Worm (Caenorhabditis elegans): ENCODE data around the gene C07A4.3.
A peak's percentile ranks its signal among the peaks of the same experiment; 100 is the strongest.

Gene C07A4.3

ce11 chrX:10133082-10133481 is 41.7 kb upstream of the C07A4.3 start, which contains the start of gene unc-58:
Gene unc-58 (minus strand): TSS chrX:10133182.
- no peak for TF ChIP-seq snpc-1.3 (tag; optimal IDR thresholded peaks at IDR 0.05; ENCODE audit: insufficient read depth)

- TF ChIP-seq lin-35 (GFP tag; optimal IDR thresholded peaks at IDR 0.05) (no peak), repo-1 (tag; optimal IDR thresholded peaks at IDR 0.05) (no peak), ceh-91 (GFP tag; IDR thresholded peaks at IDR 0.05) (no peak), hlh-26 (GFP tag; conservative IDR thresholded peaks at IDR 0.05) (no peak), pbrm-1 (GFP tag; IDR thresholded peaks at IDR 0.05) (no peak)
These were observed 36.3 kb upstream of the C07A4.3 start, which contains the start of gene moc-1 for ce11 chrX:10138494-10138893. Gene moc-1 (minus strand): TSS chrX:10138620.

- TF ChIP-seq ets-4 (GFP tag; optimal IDR thresholded peaks at IDR 0.05) (no peak), lag-1 (GFP tag; IDR thresholded peaks at IDR 0.05) (no peak), F52B5.7 (tag; optimal IDR thresholded peaks at IDR 0.05) (no peak), rpc-1 (optimal IDR thresholded peaks at IDR 0.05) (no peak), rpc-1 (tag; optimal IDR thresholded peaks at IDR 0.05) (no peak), nfya-2 (GFP tag; IDR thresholded peaks at IDR 0.05) (no peak), die-1 (tag; optimal IDR thresholded peaks at IDR 0.05) (no peak), bed-2 (GFP tag; IDR thresholded peaks at IDR 0.05) (no peak), aptf-2 (GFP tag; conservative IDR thresholded peaks at IDR 0.05) (no peak), rec-8 (tag; optimal IDR thresholded peaks at IDR 0.05) (no peak), pha-4 (tag; optimal IDR thresholded peaks at IDR 0.05) (no peak), ztf-22 (GFP tag; optimal IDR thresholded peaks at IDR 0.05) (no peak), mcd-1 (GFP tag; IDR thresholded peaks at IDR 0.05) (no peak), mes-4 (tag; optimal IDR thresholded peaks at IDR 0.05) (no peak), ceh-79 (tag; optimal IDR thresholded peaks at IDR 0.05) (no peak), ztf-18 (tag; optimal IDR thresholded peaks at IDR 0.05) (no peak), ztf-28 (GFP tag; IDR thresholded peaks at IDR 0.05) (no peak), repo-1 (tag; optimal IDR thresholded peaks at IDR 0.05) (no peak), fkh-3 (tag; optimal IDR thresholded peaks at IDR 0.05) (no peak), Y56A3A.18 (GFP tag; IDR thresholded peaks at IDR 0.05) (no peak)
These were observed 33.5 kb upstream of the C07A4.3 start for ce11 chrX:10141264-10141663.

ce11 chrX:10141963-10142431 is 32.8 kb upstream of the C07A4.3 start, which contains the start of gene oac-14:
Gene oac-14 (minus strand): TSS chrX:10142013.
- TF ChIP-seq mes-4 (tag; optimal IDR thresholded peaks at IDR 0.05) = no peak
- no peak for TF ChIP-seq egrh-3 (GFP tag; IDR thresholded peaks at IDR 0.05)
- TF ChIP-seq chd-7 (tag; optimal IDR thresholded peaks at IDR 0.05) = no peak
- no peak for TF ChIP-seq ZK185.1 (tag; optimal IDR thresholded peaks at IDR 0.05; ENCODE audit: poor library complexity, severe bottlenecking)
- no peak for TF ChIP-seq F55B11.4 (tag; optimal IDR thresholded peaks at IDR 0.05; ENCODE audit: borderline replicate concordance, insufficient read depth)
- no peak for TF ChIP-seq rcor-1 (GFP tag; IDR thresholded peaks at IDR 0.05)
- no peak for TF ChIP-seq aptf-3 (GFP tag; IDR thresholded peaks at IDR 0.05)
- peak; percentile 43 for TF ChIP-seq ets-4 (GFP tag; optimal IDR thresholded peaks at IDR 0.05)
- no peak for TF ChIP-seq cebp-1 (GFP tag; IDR thresholded peaks at IDR 0.05)
- TF ChIP-seq cebp-1 (tag; optimal IDR thresholded peaks at IDR 0.05) = peak; percentile 33
- TF ChIP-seq madf-3 (GFP tag; IDR thresholded peaks at IDR 0.05) = no peak
- no peak for TF ChIP-seq F33H1.4 (GFP tag; IDR thresholded peaks at IDR 0.05)
- no peak for TF ChIP-seq Y53F4B.3 (GFP tag; IDR thresholded peaks at IDR 0.05)
- TF ChIP-seq F10E7.11 (tag; optimal IDR thresholded peaks at IDR 0.05) = no peak
- TF ChIP-seq lin-40 (tag; optimal IDR thresholded peaks at IDR 0.05) = peak; percentile 20
- no peak for TF ChIP-seq ceh-79 (tag; optimal IDR thresholded peaks at IDR 0.05)
- TF ChIP-seq ztf-22 (GFP tag; optimal IDR thresholded peaks at IDR 0.05) = peak; percentile 67
- TF ChIP-seq dpl-1 (GFP tag; optimal IDR thresholded peaks at IDR 0.05) = no peak
- no peak for TF ChIP-seq Y67H2A.10 (GFP tag; conservative IDR thresholded peaks at IDR 0.05)
- TF ChIP-seq nhr-179 (tag; optimal IDR thresholded peaks at IDR 0.05) = no peak
- no peak for TF ChIP-seq ccch-3 (GFP tag; optimal IDR thresholded peaks at IDR 0.05)
- no peak for TF ChIP-seq egl-44 (GFP tag; IDR thresholded peaks at IDR 0.05)
- TF ChIP-seq Y79H2A.3 (GFP tag; conservative IDR thresholded peaks at IDR 0.05) = no peak
- TF ChIP-seq mel-28 (tag; optimal IDR thresholded peaks at IDR 0.05; ENCODE audit: borderline replicate concordance) = no peak
